Fruit fly (Drosophila melanogaster): Measurements from ENCODE around the gene CG10650.
A peak's percentile ranks its signal among the peaks of the same experiment; 100 is the strongest.

CG10650 gene

dm6 chr2L:18982826-18983758, 12.6 kb downstream of the CG10650 start (continued):
- no peak for TF ChIP-seq Doc3 (GFP tag; IDR thresholded peaks at IDR 0.05; ENCODE audit: partially characterized antibody)
- TF ChIP-seq CG32532 (GFP tag; IDR thresholded peaks at IDR 0.05): no peak
- 0 out of 3 replicates have a peak, but pooled peaks have one; percentile 19 for TF ChIP-seq Optix (GFP tag; IDR thresholded peaks at IDR 0.05)
- TF ChIP-seq CG17359 (tag; optimal IDR thresholded peaks at IDR 0.05): no peak
- no peak for TF ChIP-seq aop (GFP tag; IDR thresholded peaks at IDR 0.05)
- TF ChIP-seq Sox102F (GFP tag; optimal IDR thresholded peaks at IDR 0.05): peak; percentile 3
- TF ChIP-seq az2 (GFP tag; optimal IDR thresholded peaks at IDR 0.05): peak; percentile 16
- no peak for TF ChIP-seq Ssrp (tag; optimal IDR thresholded peaks at IDR 0.05)
- no peak for TF ChIP-seq zen2 (GFP tag; IDR thresholded peaks at IDR 0.05; ENCODE audit: partially characterized antibody)
- no peak for TF ChIP-seq CG18476 (GFP tag; optimal IDR thresholded peaks at IDR 0.05)
- TF ChIP-seq ara (GFP tag; IDR thresholded peaks at IDR 0.05): no peak
- no peak for TF ChIP-seq CG12236 (GFP tag; optimal IDR thresholded peaks at IDR 0.05)
- no peak for TF ChIP-seq CG12299 (tag; optimal IDR thresholded peaks at IDR 0.05)
- TF ChIP-seq CG11723 (GFP tag; optimal IDR thresholded peaks at IDR 0.05): no peak
- no peak for TF ChIP-seq Oli (tag; optimal IDR thresholded peaks at IDR 0.05)
- TF ChIP-seq salm (tag; optimal IDR thresholded peaks at IDR 0.05): no peak
- no peak for TF ChIP-seq CG14860 (GFP tag; IDR thresholded peaks at IDR 0.05; ENCODE audit: partially characterized antibody)
- TF ChIP-seq Camta (GFP tag; optimal IDR thresholded peaks at IDR 0.05): no peak
- no peak for TF ChIP-seq peb (GFP tag; IDR thresholded peaks at IDR 0.05)
- no peak for TF ChIP-seq CG3838 (GFP tag; optimal IDR thresholded peaks at IDR 0.05)
- peak; percentile 34; the same call in 1 of the 2 replicates for TF ChIP-seq slbo (GFP tag; IDR thresholded peaks at IDR 0.05)
- no peak for TF ChIP-seq prd (optimal IDR thresholded peaks at IDR 0.05)
- TF ChIP-seq prd (GFP tag; IDR thresholded peaks at IDR 0.05): no peak
- TF ChIP-seq nau (GFP tag; optimal IDR thresholded peaks at IDR 0.05): no peak
- TF ChIP-seq CG4424 (GFP tag; optimal IDR thresholded peaks at IDR 0.05): no peak
- TF ChIP-seq CG17361 (GFP tag; IDR thresholded peaks at IDR 0.05): peak; percentile 42; the same call in 1 of the 3 replicates
- 0 out of 2 replicates have a peak, but pooled peaks have one; percentile 12 for TF ChIP-seq CG9215 (GFP tag; IDR thresholded peaks at IDR 0.05)
- no peak for TF ChIP-seq hb (GFP tag; IDR thresholded peaks at IDR 0.05; ENCODE audit: partially characterized antibody)
- no peak for TF ChIP-seq CG4617 (GFP tag; optimal IDR thresholded peaks at IDR 0.05; ENCODE audit: borderline replicate concordance)
- TF ChIP-seq sens (GFP tag): peak; percentile 66
- no peak for TF ChIP-seq her (GFP tag; optimal IDR thresholded peaks at IDR 0.05)
- TF ChIP-seq Dad (GFP tag; optimal IDR thresholded peaks at IDR 0.05): no peak
- no peak for TF ChIP-seq zfh1 (GFP tag; IDR thresholded peaks at IDR 0.05)
- no peak for TF ChIP-seq CG12104 (GFP tag; optimal IDR thresholded peaks at IDR 0.05)
- TF ChIP-seq CG11696 (GFP tag; IDR thresholded peaks at IDR 0.05): no peak
- TF ChIP-seq CG12071 (GFP tag; optimal IDR thresholded peaks at IDR 0.05): no peak
- TF ChIP-seq CG5245 (GFP tag; optimal IDR thresholded peaks at IDR 0.05): no peak
- no peak for TF ChIP-seq chinmo (GFP tag; IDR thresholded peaks at IDR 0.05; ENCODE audit: partially characterized antibody)
- no peak for TF ChIP-seq Aef1 (GFP tag; IDR thresholded peaks at IDR 0.05)
- no peak for TF ChIP-seq CG3995 (GFP tag; optimal IDR thresholded peaks at IDR 0.05)
- peak in 1 of 2 experiments; percentile 43 for TF ChIP-seq eve (GFP tag; optimal IDR thresholded peaks at IDR 0.05)
- TF ChIP-seq gsb (GFP tag; IDR thresholded peaks at IDR 0.05): no peak
- no peak for TF ChIP-seq Dek (tag; optimal IDR thresholded peaks at IDR 0.05)
- no peak for TF ChIP-seq ssp (GFP tag; IDR thresholded peaks at IDR 0.05)
- peak; percentile 41 for TF ChIP-seq gem (tag; optimal IDR thresholded peaks at IDR 0.05)
- no peak for TF ChIP-seq CG7928 (GFP tag; optimal IDR thresholded peaks at IDR 0.05)
- TF ChIP-seq bsh (GFP tag; optimal IDR thresholded peaks at IDR 0.05): peak in 1 of 2 experiments; percentile 15
- TF ChIP-seq CG18262 (tag; optimal IDR thresholded peaks at IDR 0.05): peak; percentile 25
- no peak for TF ChIP-seq CG3726 (GFP tag; IDR thresholded peaks at IDR 0.05)

All from whole organism, embryonic.